Fruit fly (Drosophila melanogaster) S2 (cell line): ENCODE results near the gene miple1.

Experiments
- CG8478 ChIP-seq: fragments of >200 bp; optimal IDR thresholded peaks from 2 replicates; lab custom pipeline; 2018
- CTCF ChIP-seq, 2 experiments: fragments of >200 bp; optimal IDR thresholded peaks; 2 replicates each; lab custom pipeline; 2018

DNA sequence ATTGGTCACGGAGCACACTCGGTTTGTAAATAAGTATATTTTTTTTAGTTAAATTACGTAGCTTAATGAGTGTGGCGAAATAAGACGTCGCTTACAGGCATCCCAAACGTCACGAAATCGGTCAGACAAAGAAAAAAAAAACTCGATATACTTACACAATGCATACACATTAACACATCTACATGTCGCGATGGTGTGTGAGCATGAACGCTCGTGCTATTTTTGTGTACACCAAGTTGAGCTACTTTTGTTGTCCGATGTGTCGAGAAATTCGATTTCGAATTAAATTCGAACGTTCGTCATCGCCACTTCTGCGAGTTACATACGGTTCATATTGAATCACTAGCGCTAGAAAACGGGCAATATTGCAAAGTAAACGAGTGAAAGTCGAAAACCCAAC, 42.0 kb upstream of the miple1 start:
- TF ChIP-seq CG8478 (lab: Kevin White, UChicago) (no peak), CTCF (optimal IDR thresholded peaks at IDR 0.05; lab: Kevin White, UChicago) (no peak)
